Fruit fly (Drosophila melanogaster) whole organism, embryonic: Measurements from ENCODE around the gene CG42324.
A peak's percentile ranks its signal among the peaks of the same experiment; 100 is the strongest.

Experiments used
- CG10979 ChIP-seq: fragments of 200-800 bp; sonication (Bioruptor generic); optimal IDR thresholded peaks from 2 replicates; lab custom pipeline; 2018; ENCODE audit warnings: missing biosample characterization, mild to moderate bottlenecking, missing genetic modification characterization, moderate library complexity
- CG11085 ChIP-seq: fragments of 200-800 bp; sonication (Bioruptor generic); IDR thresholded peaks from 2 replicates; pipeline ENCODE4 v1.3.6; 2022; ENCODE audit warnings: missing biosample characterization, missing genetic modification characterization
- CG11093 ChIP-seq: fragments of 200-800 bp; sonication (Bioruptor generic); IDR thresholded peaks from 3 replicates; pipeline ENCODE4 v1.3.6; 2022; ENCODE audit warnings: missing biosample characterization, missing genetic modification characterization
- CG11696 ChIP-seq: fragments of 200-800 bp; sonication (Bioruptor generic); IDR thresholded peaks from 2 replicates; pipeline ENCODE4 v1.3.6; 2022; ENCODE audit warnings: missing biosample characterization, missing genetic modification characterization
- CG12299 ChIP-seq: fragments of 200-800 bp; sonication (Bioruptor generic); optimal IDR thresholded peaks from 2 replicates; lab custom pipeline; 2018; ENCODE audit warnings: missing biosample characterization, mild to moderate bottlenecking, missing genetic modification characterization
- CG12769 ChIP-seq: fragments of 200-800 bp; sonication (Bioruptor generic); optimal IDR thresholded peaks from 2 replicates; lab custom pipeline; 2019; ENCODE audit warnings: missing biosample characterization, mild to moderate bottlenecking, missing genetic modification characterization, moderate library complexity
- CG13894 ChIP-seq: fragments of 200-800 bp; sonication (Bioruptor generic); optimal IDR thresholded peaks from 3 replicates; lab custom pipeline; 2018; ENCODE audit warnings: missing biosample characterization, mild to moderate bottlenecking, missing genetic modification characterization, moderate library complexity
- CG14441 ChIP-seq: fragments of 200-800 bp; sonication (Bioruptor generic); IDR thresholded peaks from 2 replicates; pipeline ENCODE4 v1.3.6; 2022; ENCODE audit warnings: missing biosample characterization, missing genetic modification characterization
- CG15696 ChIP-seq: fragments of 200-800 bp; sonication (Bioruptor generic); optimal IDR thresholded peaks from 2 replicates; lab custom pipeline; 2019; ENCODE audit warnings: missing biosample characterization, mild to moderate bottlenecking, missing genetic modification characterization, moderate library complexity
- CG1603 ChIP-seq: fragments of 200-800 bp; sonication (Bioruptor generic); optimal IDR thresholded peaks from 2 replicates; lab custom pipeline; 2019; ENCODE audit warnings: missing biosample characterization, mild to moderate bottlenecking, missing genetic modification characterization, moderate library complexity
- CG1832 ChIP-seq: fragments of 200-800 bp; sonication (Bioruptor generic); optimal IDR thresholded peaks from 2 replicates; lab custom pipeline; 2017; ENCODE audit warnings: missing biosample characterization, mild to moderate bottlenecking, missing genetic modification characterization, inconsistent platforms
- CG18764 ChIP-seq: fragments of 200-800 bp; sonication (Bioruptor generic); optimal IDR thresholded peaks from 3 replicates; lab custom pipeline; 2016; ENCODE audit warnings: missing biosample characterization, missing genetic modification characterization
- CG31224 ChIP-seq: fragments of 200-800 bp; sonication (Bioruptor generic); IDR thresholded peaks from 2 replicates; pipeline ENCODE4 v1.3.6; 2022; ENCODE audit warnings: missing biosample characterization, missing genetic modification characterization
- CG31388 ChIP-seq: fragments of 200-800 bp; sonication (Bioruptor generic); optimal IDR thresholded peaks from 2 replicates; lab custom pipeline; 2016; ENCODE audit warnings: missing biosample characterization, missing genetic modification characterization
- CG4730 ChIP-seq: fragments of 200-800 bp; sonication (Bioruptor generic); IDR thresholded peaks from 2 replicates; pipeline ENCODE4 v1.3.6; 2022; ENCODE audit warnings: missing biosample characterization, missing genetic modification characterization
- CG6689 ChIP-seq: fragments of 200-800 bp; sonication (Bioruptor generic); IDR thresholded peaks from 2 replicates; pipeline ENCODE4 v1.3.6; 2022; ENCODE audit warnings: missing biosample characterization, missing genetic modification characterization
- CG7357 ChIP-seq: fragments of 200-800 bp; sonication (Bioruptor generic); IDR thresholded peaks from 3 replicates; pipeline ENCODE4 v1.3.6; 2022; ENCODE audit warnings: missing biosample characterization, missing genetic modification characterization
- CG8924 ChIP-seq: fragments of 200-800 bp; optimal IDR thresholded peaks from 3 replicates; lab custom pipeline; 2019; ENCODE audit warnings: missing biosample characterization, mild to moderate bottlenecking, missing genetic modification characterization, moderate library complexity
- CoRest ChIP-seq: fragments of 200-800 bp; sonication (Bioruptor generic); optimal IDR thresholded peaks from 3 replicates; lab custom pipeline; 2018; ENCODE audit warnings: missing biosample characterization, mild to moderate bottlenecking, missing genetic modification characterization, moderate library complexity
- Dbx ChIP-seq: fragments of 200-800 bp; sonication (Bioruptor generic); IDR thresholded peaks from 3 replicates; pipeline ENCODE4 v1.3.6; 2022; ENCODE audit warnings: missing biosample characterization, missing genetic modification characterization
- Dp ChIP-seq: fragments of 200-800 bp; sonication (Bioruptor generic); optimal IDR thresholded peaks from 2 replicates; lab custom pipeline; 2018; ENCODE audit warnings: missing biosample characterization, mild to moderate bottlenecking, missing genetic modification characterization, moderate library complexity
- Fer1 ChIP-seq: fragments of 200-800 bp; sonication (Bioruptor generic); optimal IDR thresholded peaks from 2 replicates; lab custom pipeline; 2017; ENCODE audit warnings: missing biosample characterization, mild to moderate bottlenecking, missing genetic modification characterization
- HLH3B ChIP-seq: fragments of 200-800 bp; sonication (Bioruptor generic); IDR thresholded peaks from 2 replicates; pipeline ENCODE4 v1.3.6; 2022; ENCODE audit warnings: missing biosample characterization, missing genetic modification characterization
- Lpt ChIP-seq: fragments of >200 bp; optimal IDR thresholded peaks from 2 replicates; lab custom pipeline; 2018; ENCODE audit warnings: missing biosample characterization, missing genetic modification characterization
- MESR4 ChIP-seq: fragments of 200-800 bp; sonication (Bioruptor generic); optimal IDR thresholded peaks from 2 replicates; lab custom pipeline; 2018; ENCODE audit warnings: missing biosample characterization, mild to moderate bottlenecking, missing genetic modification characterization, moderate library complexity
- Pdp1 ChIP-seq, 2 experiments: fragments of 200-800 bp; sonication (Bioruptor generic); optimal IDR thresholded peaks; 3 replicates each; lab custom pipeline; 2016; ENCODE audit warnings: missing biosample characterization in 2 of 2, missing genetic modification characterization in 2 of 2, mild to moderate bottlenecking in 1 of 2, moderate library complexity in 1 of 2
- Ravus ChIP-seq: fragments of 200-800 bp; sonication (Bioruptor generic); IDR thresholded peaks from 2 replicates; pipeline ENCODE4 v1.3.6; 2022; ENCODE audit warnings: missing biosample characterization, missing genetic modification characterization
- Scr ChIP-seq: fragments of 200-800 bp; sonication (Bioruptor generic); IDR thresholded peaks from 2 replicates; pipeline ENCODE4 v1.3.6; 2022; ENCODE audit warnings: missing biosample characterization, missing genetic modification characterization; ENCODE audit not compliant: partially characterized antibody
- al ChIP-seq: fragments of 200-800 bp; sonication (Bioruptor generic); IDR thresholded peaks from 2 replicates; pipeline ENCODE4 v1.3.6; 2022; ENCODE audit warnings: missing biosample characterization, missing genetic modification characterization
- ara ChIP-seq: fragments of 200-800 bp; sonication (Bioruptor generic); IDR thresholded peaks from 2 replicates; pipeline ENCODE4 v1.3.6; 2022; ENCODE audit warnings: missing biosample characterization, missing genetic modification characterization
- chn ChIP-seq: fragments of 200-800 bp; sonication (Bioruptor generic); optimal IDR thresholded peaks from 2 replicates; lab custom pipeline; 2016; ENCODE audit warnings: missing biosample characterization, missing genetic modification characterization
- corto ChIP-seq: fragments of 200-800 bp; sonication (Bioruptor generic); optimal IDR thresholded peaks from 2 replicates; lab custom pipeline; 2016; ENCODE audit warnings: missing biosample characterization, mild to moderate bottlenecking, missing genetic modification characterization, moderate library complexity
- disco-r ChIP-seq: fragments of 200-800 bp; sonication (Bioruptor generic); optimal IDR thresholded peaks from 2 replicates; lab custom pipeline; 2016; ENCODE audit warnings: missing biosample characterization, missing genetic modification characterization
- ewg ChIP-seq: fragments of 200-800 bp; sonication (Bioruptor generic); optimal IDR thresholded peaks from 3 replicates; lab custom pipeline; 2017; ENCODE audit warnings: mild to moderate bottlenecking, missing biosample characterization, missing genetic modification reagents, missing genetic modification characterization
- fd102C ChIP-seq: fragments of 200-800 bp; sonication (Bioruptor generic); optimal IDR thresholded peaks from 2 replicates; lab custom pipeline; 2018; ENCODE audit warnings: missing biosample characterization, mild to moderate bottlenecking, missing genetic modification characterization, moderate library complexity
- gem ChIP-seq: fragments of 200-800 bp; sonication (Bioruptor generic); optimal IDR thresholded peaks from 2 replicates; lab custom pipeline; 2019; ENCODE audit warnings: missing biosample characterization, mild to moderate bottlenecking, missing genetic modification characterization, moderate library complexity
- her ChIP-seq: fragments of 200-800 bp; sonication (Bioruptor generic); optimal IDR thresholded peaks from 2 replicates; lab custom pipeline; 2016; ENCODE audit warnings: missing biosample characterization, missing genetic modification characterization
- pan ChIP-seq, 4 experiments: fragments of >200 bp in 3 of 4; fragments of 200-800 bp in 1 of 4; sonication (Bioruptor generic) in 1 of 4; optimal IDR thresholded peaks in 3 of 4; IDR thresholded peaks in 1 of 4; 2 replicates each; pipeline versions ENCODE4 v1.3.6 to Lab custom; 2017 to 2022; ENCODE audit warnings: missing biosample characterization in 2 of 4, missing genetic modification characterization in 2 of 4, mixed read lengths in 1 of 4
- pfk ChIP-seq: fragments of 200-800 bp; sonication (Bioruptor generic); optimal IDR thresholded peaks from 2 replicates; lab custom pipeline; 2018; ENCODE audit warnings: missing biosample characterization, mild to moderate bottlenecking, missing genetic modification characterization, moderate library complexity
- repo ChIP-seq: fragments of 200-800 bp; sonication (Bioruptor generic); optimal IDR thresholded peaks from 2 replicates; lab custom pipeline; 2016; ENCODE audit warnings: missing biosample characterization, missing genetic modification characterization
- sc ChIP-seq, 3 experiments: fragments of >200 bp in 2 of 3; fragments of 200-800 bp in 1 of 3; sonication (Bioruptor generic) in 1 of 3; optimal IDR thresholded peaks; 2 replicates in 2 of 3; 3 replicates in 1 of 3; lab custom pipeline; 2017; ENCODE audit warnings: mild to moderate bottlenecking in 1 of 3, missing biosample characterization in 1 of 3, missing genetic modification characterization in 1 of 3, missing genetic modification reagents in 1 of 3
- scrt ChIP-seq: fragments of 200-800 bp; sonication (Bioruptor generic); optimal IDR thresholded peaks from 2 replicates; lab custom pipeline; 2018; ENCODE audit warnings: missing biosample characterization, mild to moderate bottlenecking, missing genetic modification characterization, moderate library complexity
- slbo ChIP-seq: fragments of 200-800 bp; sonication (Bioruptor generic); IDR thresholded peaks from 2 replicates; pipeline ENCODE4 v1.3.6; 2022; ENCODE audit warnings: missing biosample characterization, missing genetic modification characterization
- sr ChIP-seq: fragments of 200-800 bp; sonication (Bioruptor generic); IDR thresholded peaks from 3 replicates; pipeline ENCODE4 v1.3.6; 2022; ENCODE audit warnings: missing biosample characterization, missing genetic modification characterization
- tna ChIP-seq: fragments of 200-800 bp; sonication (Bioruptor generic); IDR thresholded peaks from 2 replicates; pipeline ENCODE4 v1.3.6; 2022; ENCODE audit warnings: missing biosample characterization, missing genetic modification characterization; ENCODE audit not compliant: partially characterized antibody
- yki ChIP-seq: fragments of >200 bp; optimal IDR thresholded peaks from 3 replicates; lab custom pipeline; 2018
- z ChIP-seq: fragments of 200-800 bp; sonication (Bioruptor generic); IDR thresholded peaks from 3 replicates; pipeline ENCODE4 v1.3.6; 2022; ENCODE audit warnings: missing biosample characterization, missing genetic modification characterization
- zen ChIP-seq: fragments of 200-800 bp; sonication (Bioruptor generic); optimal IDR thresholded peaks from 3 replicates; lab custom pipeline; 2018; ENCODE audit warnings: missing biosample characterization, mild to moderate bottlenecking, missing genetic modification characterization, moderate library complexity

The CG42324 gene

DNA sequence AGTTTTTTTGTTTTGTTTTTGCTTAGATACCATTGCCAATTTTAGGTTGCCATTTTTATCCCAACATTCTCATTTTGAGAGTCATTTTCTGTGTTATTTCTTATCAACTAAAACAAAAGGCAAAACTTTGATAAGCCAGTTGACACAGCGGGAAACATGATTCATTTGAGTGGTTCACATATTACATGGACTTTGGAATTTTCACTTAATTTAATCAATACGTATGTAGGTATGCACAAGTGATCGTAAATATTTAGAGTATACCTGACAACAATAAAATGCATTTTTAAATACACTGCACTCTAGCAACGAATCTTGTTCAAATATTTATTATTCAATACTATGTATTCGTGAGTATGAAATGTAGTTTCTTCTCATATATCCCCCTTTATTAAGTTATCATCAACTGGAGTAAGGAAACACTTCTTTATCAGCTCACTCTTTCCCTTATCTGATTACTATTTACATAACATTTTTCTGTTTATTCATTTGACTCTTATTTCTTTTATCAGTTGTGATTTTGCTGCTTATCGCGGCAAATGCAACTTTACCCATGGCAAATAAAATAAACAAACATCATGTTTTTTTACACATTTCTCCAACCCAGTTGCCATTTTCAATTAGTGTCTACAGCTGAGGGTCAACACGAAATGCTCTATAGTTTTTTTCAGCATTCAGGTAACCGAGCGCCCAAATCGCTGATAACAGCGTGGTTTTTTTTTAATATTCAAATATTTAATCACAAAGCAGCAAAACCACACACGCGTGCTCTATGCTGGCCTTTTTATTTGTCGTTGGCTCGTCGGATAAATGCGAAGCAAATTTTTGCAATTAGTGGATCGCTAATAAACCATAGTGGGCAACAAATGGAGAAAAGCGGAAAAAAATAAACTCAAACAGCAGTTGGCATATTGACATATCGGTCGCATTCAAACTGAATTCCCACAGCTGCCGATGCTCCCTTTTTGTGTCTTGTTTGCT is 46.6 kb downstream of the CG42324 start (continued):
- TF ChIP-seq al (GFP tag; lab: Robert Waterston, UW) (no peak), ewg (GFP tag; lab: Kevin White, UChicago) (no peak), tna (GFP tag; lab: Robert Waterston, UW) (no peak), slbo (GFP tag; lab: Robert Waterston, UW) (no peak), zen (tag; lab: Kevin White, UChicago) (peak; percentile 1), MESR4 (GFP tag; lab: Kevin White, UChicago) (no peak), scrt (peak; percentile 25), CG10979 (tag; lab: Kevin White, UChicago) (no peak), CG11085 (GFP tag; lab: Robert Waterston, UW) (no peak), CG6689 (GFP tag; lab: Robert Waterston, UW) (no peak), CG11696 (GFP tag; lab: Robert Waterston, UW) (no peak), pan (optimal IDR thresholded peaks at IDR 0.05; lab: Kevin White, UChicago) (no peak), pan (GFP tag; optimal IDR thresholded peaks at IDR 0.05 in 1 of 2, IDR thresholded peaks at IDR 0.05 in 1 of 2) (no peak), repo (GFP tag; lab: Kevin White, UChicago) (no peak), CG15696 (peak; percentile 84), CG1603 (peak; percentile 14), Scr (GFP tag; lab: Robert Waterston, UW) (no peak), yki (lab: Kevin White, UChicago) (no peak), disco-r (GFP tag; lab: Kevin White, UChicago) (no peak), fd102C (GFP tag; lab: Kevin White, UChicago) (peak; percentile 87), CG8924 (tag; lab: Kevin White, UChicago) (peak; percentile 59), CG12299 (tag; lab: Kevin White, UChicago) (no peak), CG4730 (no peak), HLH3B (GFP tag; lab: Robert Waterston, UW) (no peak), Pdp1 (GFP tag; optimal IDR thresholded peaks at IDR 0.05; lab: Kevin White, UChicago) (peak in 1 of 2 experiments; percentile 68), CG14441 (GFP tag; lab: Robert Waterston, UW) (no peak), CG7357 (no peak), Dp (GFP tag; lab: Kevin White, UChicago) (no peak), CG1832 (GFP tag; lab: Kevin White, UChicago) (no peak), Ravus (GFP tag; lab: Robert Waterston, UW) (no peak), CG31388 (GFP tag; lab: Kevin White, UChicago) (no peak), Lpt (GFP tag; lab: Kevin White, UChicago) (no peak), ara (GFP tag; lab: Robert Waterston, UW) (no peak), corto (GFP tag; lab: Kevin White, UChicago) (no peak), CG31224 (GFP tag; lab: Robert Waterston, UW) (no peak), sr (GFP tag; lab: Robert Waterston, UW) (no peak), CG18764 (GFP tag; lab: Kevin White, UChicago) (no peak), CG13894 (no peak), Dbx (GFP tag; lab: Robert Waterston, UW) (no peak; the same call in 2 of the 3 replicates), pfk (GFP tag; lab: Kevin White, UChicago) (no peak), Fer1 (peak; percentile 65), sc (optimal IDR thresholded peaks at IDR 0.05; lab: Kevin White, UChicago) (no peak), sc (GFP tag; optimal IDR thresholded peaks at IDR 0.05; lab: Kevin White, UChicago) (no peak), CG11093 (GFP tag; lab: Robert Waterston, UW) (no peak), her (GFP tag; lab: Kevin White, UChicago) (no peak), chn (no peak), CoRest (tag; lab: Kevin White, UChicago) (peak; percentile 24), gem (tag; lab: Kevin White, UChicago) (peak; percentile 28), CG12769 (tag; lab: Kevin White, UChicago) (no peak), z (GFP tag; lab: Robert Waterston, UW) (0 out of 3 replicates have a peak, but pooled peaks have one; percentile 33)
